Worm (Caenorhabditis elegans) whole organism, L1 larva: ENCODE data around the gene cdc-37.
"Not testable (repeated sequence)": the region's sequence is repeated elsewhere in the genome, so short reads cannot be mapped to it uniquely, and the experiment has no call there.

Source experiments
- aha-1 ChIP-seq: fragments of 150-350 bp; optimal IDR thresholded peaks from 2 replicates; lab custom pipeline; 2014; ENCODE audit warnings: missing biosample characterization, missing genetic modification characterization
- alr-1 ChIP-seq: fragments of 200-800 bp; sonication (Bioruptor generic); optimal IDR thresholded peaks from 2 replicates; lab custom pipeline; 2018; ENCODE audit warnings: borderline replicate concordance, mild to moderate bottlenecking, missing genetic modification characterization, missing compliant biosample characterization
- ceh-88 ChIP-seq: fragments of 200-800 bp; sonication (Bioruptor generic); IDR thresholded peaks from 2 replicates; pipeline ENCODE4 v1.3.6; 2022; ENCODE audit warnings: missing genetic modification characterization, missing compliant biosample characterization
- dsc-1 ChIP-seq: sonication (generic microtip); optimal IDR thresholded peaks from 2 replicates; lab custom pipeline; 2016; ENCODE audit warnings: mild to moderate bottlenecking, missing genetic modification characterization, missing compliant biosample characterization
- efl-1 ChIP-seq, 4 experiments: fragments of 150-350 bp; optimal IDR thresholded peaks in 3 of 4; peaks in 1 of 4; 1 replicate in 1 of 4; 2 replicates in 3 of 4; lab custom pipeline; 2014; ENCODE audit warnings: missing biosample characterization in 2 of 4, missing genetic modification characterization in 2 of 4, missing genetic modification reagents in 2 of 4
- elt-3 ChIP-seq, 6 experiments: fragments of 150-350 bp in 1 of 6; sonication (generic microtip); optimal IDR thresholded peaks; 2 replicates each; lab custom pipeline; 2017 to 2018; ENCODE audit warnings: missing biosample characterization in 6 of 6, missing genetic modification characterization in 6 of 6, inconsistent platforms in 1 of 6
- grh-1 ChIP-seq: fragments of 200-800 bp; sonication (Bioruptor generic); IDR thresholded peaks from 2 replicates; pipeline ENCODE4 v1.3.6; 2022; ENCODE audit warnings: missing genetic modification reagents, missing genetic modification characterization, missing compliant biosample characterization
- hlh-17 ChIP-seq: fragments of 200-800 bp; sonication (Bioruptor generic); optimal IDR thresholded peaks from 2 replicates; lab custom pipeline; 2018; ENCODE audit warnings: missing genetic modification characterization, mild to moderate bottlenecking, missing compliant biosample characterization, moderate library complexity, borderline replicate concordance
- hpl-2 ChIP-seq: fragments of 150-350 bp; optimal IDR thresholded peaks from 2 replicates; lab custom pipeline; 2014; ENCODE audit warnings: missing biosample characterization, missing genetic modification reagents, missing genetic modification characterization
- jun-1 ChIP-seq: fragments of 150-350 bp; optimal IDR thresholded peaks from 2 replicates; lab custom pipeline; 2014; ENCODE audit warnings: missing biosample characterization, missing genetic modification reagents, missing genetic modification characterization
- lin-15B ChIP-seq: fragments of 150-350 bp; sonication (generic microtip); optimal IDR thresholded peaks from 3 replicates; lab custom pipeline; 2014; ENCODE audit warnings: missing biosample characterization, missing genetic modification characterization
- lin-39 ChIP-seq: fragments of 150-350 bp; optimal IDR thresholded peaks from 2 replicates; lab custom pipeline; 2014; ENCODE audit warnings: missing biosample characterization, missing genetic modification reagents, missing genetic modification characterization
- lsy-2 ChIP-seq, 2 experiments: fragments of 150-350 bp; optimal IDR thresholded peaks; 2 replicates each; lab custom pipeline; 2014; ENCODE audit warnings: missing biosample characterization in 2 of 2, missing genetic modification characterization in 2 of 2
- mdl-1 ChIP-seq, 2 experiments: fragments of 150-350 bp; optimal IDR thresholded peaks; 2 replicates each; lab custom pipeline; 2014 to 2017; ENCODE audit warnings: missing biosample characterization in 2 of 2, missing genetic modification characterization in 2 of 2, inconsistent platforms in 1 of 2
- mep-1 ChIP-seq: fragments of 150-350 bp; optimal IDR thresholded peaks from 2 replicates; lab custom pipeline; 2014; ENCODE audit warnings: missing biosample characterization, missing genetic modification characterization
- nhr-11 ChIP-seq: fragments of 150-350 bp; optimal IDR thresholded peaks from 2 replicates; lab custom pipeline; 2014; ENCODE audit warnings: missing biosample characterization, missing genetic modification characterization
- nhr-12 ChIP-seq: sonication (generic microtip); optimal IDR thresholded peaks from 2 replicates; lab custom pipeline; 2017; ENCODE audit warnings: missing biosample characterization, missing genetic modification characterization
- nhr-20 ChIP-seq: sonication (generic microtip); optimal IDR thresholded peaks from 2 replicates; lab custom pipeline; 2016; ENCODE audit warnings: mild to moderate bottlenecking, missing genetic modification characterization, missing compliant biosample characterization
- nhr-237 ChIP-seq: fragments of 150-350 bp; optimal IDR thresholded peaks from 2 replicates; lab custom pipeline; 2014; ENCODE audit warnings: missing biosample characterization, missing genetic modification characterization
- nhr-76 ChIP-seq: sonication (generic microtip); optimal IDR thresholded peaks from 2 replicates; lab custom pipeline; 2017; ENCODE audit warnings: missing biosample characterization, missing genetic modification characterization
- nhr-77 ChIP-seq: fragments of 150-350 bp; optimal IDR thresholded peaks from 2 replicates; lab custom pipeline; 2014; ENCODE audit warnings: missing biosample characterization, missing genetic modification characterization
- nhr-84 ChIP-seq: sonication (generic microtip); optimal IDR thresholded peaks from 2 replicates; lab custom pipeline; 2017; ENCODE audit warnings: missing biosample characterization, missing genetic modification characterization
- pax-3 ChIP-seq: fragments of 200-800 bp; sonication (Bioruptor generic); optimal IDR thresholded peaks from 2 replicates; lab custom pipeline; 2018; ENCODE audit warnings: mild to moderate bottlenecking, missing genetic modification characterization, moderate library complexity, missing compliant biosample characterization
- snu-23 ChIP-seq: sonication (generic microtip); optimal IDR thresholded peaks from 2 replicates; lab custom pipeline; 2016; ENCODE audit warnings: missing genetic modification characterization, missing compliant biosample characterization
- sox-4 ChIP-seq: sonication (generic microtip); optimal IDR thresholded peaks from 2 replicates; lab custom pipeline; 2016; ENCODE audit warnings: missing genetic modification characterization, missing compliant biosample characterization
- sptf-1 ChIP-seq: fragments of 150-350 bp; optimal IDR thresholded peaks from 2 replicates; lab custom pipeline; 2014; ENCODE audit warnings: missing biosample characterization, missing genetic modification characterization
- sup-37 ChIP-seq: fragments of 200-800 bp; sonication (Bioruptor generic); optimal IDR thresholded peaks from 2 replicates; lab custom pipeline; 2018; ENCODE audit warnings: mild to moderate bottlenecking, missing genetic modification characterization, missing compliant biosample characterization
- tbx-2 ChIP-seq: sonication (generic microtip); optimal IDR thresholded peaks from 2 replicates; lab custom pipeline; 2016; ENCODE audit warnings: missing genetic modification characterization, missing compliant biosample characterization
- tlp-1 ChIP-seq: fragments of 150-350 bp; optimal IDR thresholded peaks from 2 replicates; lab custom pipeline; 2014; ENCODE audit warnings: missing biosample characterization, missing genetic modification characterization
- unc-62 ChIP-seq: fragments of 150-350 bp; optimal IDR thresholded peaks from 2 replicates; lab custom pipeline; 2014; ENCODE audit warnings: missing biosample characterization, missing genetic modification reagents, missing genetic modification characterization
- unc-86 ChIP-seq: sonication (generic microtip); optimal IDR thresholded peaks from 2 replicates; lab custom pipeline; 2016; ENCODE audit warnings: missing genetic modification characterization, missing compliant biosample characterization
- zag-1 ChIP-seq: fragments of 150-350 bp; optimal IDR thresholded peaks from 2 replicates; lab custom pipeline; 2014; ENCODE audit warnings: missing biosample characterization, missing genetic modification characterization
- ztf-4 ChIP-seq: fragments of 150-350 bp; optimal IDR thresholded peaks from 2 replicates; lab custom pipeline; 2014; ENCODE audit warnings: missing biosample characterization, missing genetic modification characterization

cdc-37 gene

ce11 chrII:596702-597101, 16.3 kb upstream of the cdc-37 start:
- TF ChIP-seq efl-1 (optimal IDR thresholded peaks at IDR 0.05; lab: Kevin White, UChicago) (no peak), efl-1 (GFP tag; optimal IDR thresholded peaks at IDR 0.05 in 1 of 2; lab: Kevin White, UChicago) (peak in 1 of 2 experiments; percentile 49), lin-15B (tag; lab: Kevin White, UChicago) (no peak)

DNA sequence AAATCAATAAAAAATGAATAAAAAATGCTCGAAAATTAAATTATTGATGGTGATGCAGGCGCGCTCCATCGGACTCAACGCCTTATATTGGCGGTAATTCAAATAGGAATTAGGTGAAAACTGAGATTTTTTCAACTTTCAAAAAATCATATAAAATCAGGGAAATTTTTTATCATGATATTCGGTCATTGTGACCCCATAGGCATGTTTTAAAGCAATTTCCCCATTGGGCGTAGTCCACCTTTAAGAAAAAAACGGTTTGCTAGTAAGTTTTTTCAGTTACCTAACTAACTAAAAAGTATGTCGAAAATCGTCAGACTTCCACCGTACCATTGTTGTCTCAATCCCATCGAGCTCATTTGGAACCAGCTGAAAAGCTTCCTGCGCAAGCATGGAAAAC, 12.8 kb upstream of the cdc-37 start, which contains the start of gene W08F4.1:
TSS of gene W08F4.1 (plus strand) at position 301 of the 400 bp plus-strand sequence.
- TF ChIP-seq nhr-11 (tag; lab: Kevin White, UChicago); alr-1 (tag; lab: Kevin White, UChicago); snu-23 (GFP tag; lab: Kevin White, UChicago): not testable (repeated sequence)

ce11 chrII:591110-591509, 10.7 kb upstream of the cdc-37 start, which contains the start of gene W08F4.10:
W08F4.10 (minus strand) TSS chrII:591210.
- TF ChIP-seq efl-1 (optimal IDR thresholded peaks at IDR 0.05; lab: Kevin White, UChicago), result no peak
- peak in 1 of 2 experiments; percentile 13 for TF ChIP-seq efl-1 (GFP tag; optimal IDR thresholded peaks at IDR 0.05 in 1 of 2; lab: Kevin White, UChicago)
- TF ChIP-seq hlh-17 (GFP tag; lab: Kevin White, UChicago), result no peak

DNA sequence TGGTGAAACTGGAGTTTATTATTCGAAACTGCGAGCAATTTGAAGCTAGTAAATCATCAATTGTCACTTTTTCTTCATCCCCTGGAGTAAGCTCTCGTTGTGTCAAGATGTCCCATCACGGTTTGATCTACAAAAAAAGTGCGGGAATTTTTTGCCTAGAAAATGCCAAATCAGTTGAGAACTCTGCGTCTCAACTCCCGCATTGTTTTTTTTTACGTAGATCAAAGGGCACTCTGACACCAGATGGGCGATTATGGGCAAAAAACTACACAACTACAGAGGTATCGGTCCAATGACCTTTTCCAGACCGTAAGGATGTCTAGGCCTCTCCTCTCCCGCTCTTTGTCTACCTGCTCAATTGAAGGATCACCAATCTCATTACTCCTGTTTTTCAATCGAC, 7.1 kb upstream of the cdc-37 start, which contains the start of gene fbxb-34:
TSS of gene fbxb-34 (plus strand) at position 301 of the 400 bp plus-strand sequence.
- no peak for TF ChIP-seq grh-1 (GFP tag; lab: Robert Waterston, UW)
- TF ChIP-seq nhr-77, result no peak
- no peak for TF ChIP-seq sox-4
- no peak for TF ChIP-seq ztf-4 (tag; lab: Kevin White, UChicago)
- no peak for TF ChIP-seq zag-1
- TF ChIP-seq mdl-1 (tag; optimal IDR thresholded peaks at IDR 0.05; lab: Kevin White, UChicago), result no peak
- TF ChIP-seq alr-1 (tag; lab: Kevin White, UChicago), result no peak
- TF ChIP-seq nhr-76 (tag; lab: Kevin White, UChicago), result no peak
- TF ChIP-seq ceh-88 (GFP tag; lab: Robert Waterston, UW), result no peak
- TF ChIP-seq nhr-20, result no peak
- TF ChIP-seq lin-39 (tag; lab: Kevin White, UChicago), result no peak
- TF ChIP-seq unc-62, result no peak

- no peak for TF ChIP-seq tbx-2
- no peak for TF ChIP-seq nhr-11 (tag; lab: Kevin White, UChicago)
- TF ChIP-seq hlh-17 (GFP tag; lab: Kevin White, UChicago), result no peak
- no peak for TF ChIP-seq nhr-84 (tag; lab: Kevin White, UChicago)
- TF ChIP-seq mep-1 (tag; lab: Kevin White, UChicago), result no peak
- no peak for TF ChIP-seq sup-37
- TF ChIP-seq dsc-1 (tag; lab: Kevin White, UChicago), result no peak
- TF ChIP-seq mdl-1 (tag; optimal IDR thresholded peaks at IDR 0.05; lab: Kevin White, UChicago), result no peak
- TF ChIP-seq nhr-77, result no peak
- no peak for TF ChIP-seq pax-3
- TF ChIP-seq nhr-237, result no peak
- TF ChIP-seq tlp-1 (tag; lab: Kevin White, UChicago), result no peak
- TF ChIP-seq unc-86 (tag; lab: Kevin White, UChicago), result no peak
- TF ChIP-seq elt-3 (tag; optimal IDR thresholded peaks at IDR 0.05; lab: Kevin White, UChicago), result no peak
- no peak for TF ChIP-seq sptf-1
- TF ChIP-seq jun-1 (tag; lab: Kevin White, UChicago), result no peak
- TF ChIP-seq nhr-12 (tag; lab: Kevin White, UChicago), result no peak
- no peak for TF ChIP-seq lsy-2 (tag; optimal IDR thresholded peaks at IDR 0.05; lab: Kevin White, UChicago)
Observed at ce11 chrII:584321-584848, 4.0 kb upstream of the cdc-37 start, which contains the start of the genes W08F4.12 and W08F4.13. W08F4.12 (minus strand) TSS chrII:584421. W08F4.13 (plus strand) TSS chrII:584798.

DNA sequence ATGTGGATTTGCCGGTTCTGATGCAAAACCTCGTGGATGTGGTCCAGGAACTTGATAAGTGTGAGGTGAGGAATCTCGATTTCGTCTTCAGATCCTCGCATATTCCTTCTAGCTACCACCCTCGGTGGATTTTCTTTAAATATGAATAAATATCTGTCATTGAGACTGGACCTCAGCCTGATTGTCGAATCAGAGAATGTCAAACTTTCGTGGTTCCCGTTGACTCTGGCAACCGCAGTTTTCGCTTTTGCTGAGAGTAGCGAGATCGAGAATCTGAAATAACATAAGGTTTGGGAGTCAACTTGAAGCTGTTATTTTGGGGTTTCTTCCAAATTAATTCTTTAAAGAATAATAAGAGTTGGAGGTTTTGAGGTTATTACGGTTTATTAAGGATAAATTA, 2.3 kb upstream of the cdc-37 start, which contains the start of gene fbxb-14:
TSS of gene fbxb-14 (minus strand) at position 101 of the 400 bp plus-strand sequence.
- TF ChIP-seq nhr-77, result no peak
- no peak for TF ChIP-seq aha-1 (tag; lab: Kevin White, UChicago)
- no peak for TF ChIP-seq snu-23 (GFP tag; lab: Kevin White, UChicago)
- no peak for TF ChIP-seq hpl-2 (GFP tag; lab: Kevin White, UChicago)
- no peak for TF ChIP-seq pax-3
